Worm (Caenorhabditis elegans): Measurements from ENCODE around the gene F44E5.4.

The F44E5.4 gene

ce11 chrII:11731174-11731724, 27.9 kb downstream of the F44E5.4 start (continued):
- TF ChIP-seq ceh-27 (GFP tag; optimal IDR thresholded peaks at IDR 0.05), result no peak
- TF ChIP-seq zim-3 (tag; optimal IDR thresholded peaks at IDR 0.05), result no peak
- no peak for TF ChIP-seq rec-8 (tag; optimal IDR thresholded peaks at IDR 0.05)
- TF ChIP-seq lsy-27 (tag; optimal IDR thresholded peaks at IDR 0.05; ENCODE audit: borderline replicate concordance, insufficient read depth), result no peak
- TF ChIP-seq nfya-1 (tag; optimal IDR thresholded peaks at IDR 0.05; ENCODE audit: borderline replicate concordance, insufficient read depth), result no peak
- no peak for TF ChIP-seq egl-18 (GFP tag; IDR thresholded peaks at IDR 0.05)
- no peak for TF ChIP-seq F57A8.1 (GFP tag; optimal IDR thresholded peaks at IDR 0.05)
- TF ChIP-seq atf-7 (tag; optimal IDR thresholded peaks at IDR 0.05), result peak; percentile 20
- TF ChIP-seq mes-4 (tag; optimal IDR thresholded peaks at IDR 0.05), result no peak
- no peak for TF ChIP-seq efl-1 (GFP tag; optimal IDR thresholded peaks at IDR 0.05)
- peak; percentile 67 for TF ChIP-seq gei-17 (GFP tag; optimal IDR thresholded peaks at IDR 0.05)
- no peak for TF ChIP-seq attf-3 (GFP tag; conservative IDR thresholded peaks at IDR 0.05)
- TF ChIP-seq lin-35 (GFP tag; optimal IDR thresholded peaks at IDR 0.05), result peak in 1 of 3 experiments; percentile 40
- 0 out of 2 replicates have a peak, but pooled peaks have one; percentile 15 for TF ChIP-seq madf-3 (GFP tag; IDR thresholded peaks at IDR 0.05)
- TF ChIP-seq nhr-27 (tag; optimal IDR thresholded peaks at IDR 0.05), result no peak
- TF ChIP-seq pha-4 (tag; optimal IDR thresholded peaks at IDR 0.05), result no peak
- TF ChIP-seq ekl-4 (GFP tag; IDR thresholded peaks at IDR 0.05), result peak; percentile 50; the same call in 1 of the 2 replicates
- no peak for TF ChIP-seq ztf-25 (GFP tag; IDR thresholded peaks at IDR 0.05)
- peak; percentile 39 for TF ChIP-seq fkh-3 (tag; optimal IDR thresholded peaks at IDR 0.05)
- no peak for TF ChIP-seq F33H1.4 (GFP tag; IDR thresholded peaks at IDR 0.05)
- peak; percentile 89 for TF ChIP-seq B0336.3 (GFP tag; IDR thresholded peaks at IDR 0.05)
- no peak for TF ChIP-seq F23B12.7 (tag; optimal IDR thresholded peaks at IDR 0.05; ENCODE audit: insufficient read depth)
- no peak for TF ChIP-seq dpl-1 (GFP tag; optimal IDR thresholded peaks at IDR 0.05)
- TF ChIP-seq egl-44 (GFP tag; IDR thresholded peaks at IDR 0.05), result no peak
- peak; percentile 42 for TF ChIP-seq athp-1 (tag; optimal IDR thresholded peaks at IDR 0.05)
- TF ChIP-seq ztf-26 (tag; optimal IDR thresholded peaks at IDR 0.05), result peak; percentile 49
- TF ChIP-seq sea-2 (GFP tag; IDR thresholded peaks at IDR 0.05), result no peak
- no peak for TF ChIP-seq snpc-1.1 (tag; optimal IDR thresholded peaks at IDR 0.05; ENCODE audit: insufficient read depth)
- peak; percentile 15; the same call in 1 of the 2 replicates for TF ChIP-seq hmg-1.2 (GFP tag; IDR thresholded peaks at IDR 0.05)
- TF ChIP-seq madf-8 (GFP tag; conservative IDR thresholded peaks at IDR 0.05), result no peak
- no peak for TF ChIP-seq C06A6.2 (GFP tag; conservative IDR thresholded peaks at IDR 0.05)
- no peak for TF ChIP-seq Y53F4B.3 (GFP tag; IDR thresholded peaks at IDR 0.05)
- TF ChIP-seq lsl-1 (GFP tag; optimal IDR thresholded peaks at IDR 0.05), result no peak
- TF ChIP-seq dpff-1 (tag; optimal IDR thresholded peaks at IDR 0.05), result no peak
- TF ChIP-seq lin-26 (GFP tag; IDR thresholded peaks at IDR 0.05), result no peak
- TF ChIP-seq F39B2.1 (GFP tag; IDR thresholded peaks at IDR 0.05), result no peak
- TF ChIP-seq madf-6 (GFP tag; IDR thresholded peaks at IDR 0.05), result peak; percentile 20
- peak; percentile 27 for TF ChIP-seq ztf-18 (tag; optimal IDR thresholded peaks at IDR 0.05)
- TF ChIP-seq nhr-80 (tag; optimal IDR thresholded peaks at IDR 0.05), result peak; percentile 62
- no peak for TF ChIP-seq egrh-3 (GFP tag; IDR thresholded peaks at IDR 0.05)
- TF ChIP-seq sdz-38 (tag; optimal IDR thresholded peaks at IDR 0.05), result no peak
- no peak for TF ChIP-seq ets-4 (GFP tag; optimal IDR thresholded peaks at IDR 0.05)
- no peak for TF ChIP-seq ceh-79 (tag; optimal IDR thresholded peaks at IDR 0.05)
- no peak for TF ChIP-seq bed-2 (GFP tag; IDR thresholded peaks at IDR 0.05)
- no peak for TF ChIP-seq nhr-120 (GFP tag; IDR thresholded peaks at IDR 0.05)
- TF ChIP-seq F10E7.11 (tag; optimal IDR thresholded peaks at IDR 0.05), result no peak
- no peak for TF ChIP-seq hrde-1 (tag; optimal IDR thresholded peaks at IDR 0.05; ENCODE audit: borderline replicate concordance)
- no peak for TF ChIP-seq ztf-6 (GFP tag; IDR thresholded peaks at IDR 0.05)

Data from whole organism, young adult.